Fruit fly (Drosophila melanogaster): ENCODE measurements around the gene CG42446.
A peak's percentile ranks its signal among the peaks of the same experiment; 100 is the strongest.

The CG42446 gene

dm6 chr3R:16331809-16332343 is 28.0 kb downstream of the CG42446 start:
- no peak for TF ChIP-seq CG8478 (optimal IDR thresholded peaks at IDR 0.05)
- TF ChIP-seq EcR (GFP tag; optimal IDR thresholded peaks at IDR 0.05): peak in 1 of 2 experiments; percentile 16

- no peak for TF ChIP-seq usp (GFP tag; optimal IDR thresholded peaks at IDR 0.05)
- TF ChIP-seq CG8478 (optimal IDR thresholded peaks at IDR 0.05): no peak
- no peak for TF ChIP-seq Dll (optimal IDR thresholded peaks at IDR 0.05)
Measured at dm6 chr3R:16329797-16330196, 30.1 kb downstream of the CG42446 start.

- no peak for TF ChIP-seq Dll (optimal IDR thresholded peaks at IDR 0.05)
Measured at dm6 chr3R:16327549-16327948, 32.4 kb downstream of the CG42446 start, which contains the start of gene CG17930. CG17930 (plus strand) TSS chr3R:16327849.

- TF ChIP-seq pan (optimal IDR thresholded peaks at IDR 0.05) (no peak), Dll (optimal IDR thresholded peaks at IDR 0.05) (no peak), EcR (GFP tag; optimal IDR thresholded peaks at IDR 0.05) (no peak), CG8478 (optimal IDR thresholded peaks at IDR 0.05) (no peak), usp (GFP tag; optimal IDR thresholded peaks at IDR 0.05) (no peak), psq (optimal IDR thresholded peaks at IDR 0.05) (no peak)
Measured at dm6 chr3R:16325192-16325591, 34.7 kb downstream of the CG42446 start, which contains the start of gene CG17929. CG17929 (plus strand) TSS chr3R:16325492.

dm6 chr3R:16323093-16323492 is 36.8 kb downstream of the CG42446 start, which contains the start of gene CG6901:
CG6901 (plus strand) TSS chr3R:16323415.
- TF ChIP-seq EcR (GFP tag; optimal IDR thresholded peaks at IDR 0.05) (no peak), usp (GFP tag; optimal IDR thresholded peaks at IDR 0.05) (no peak), CG8478 (optimal IDR thresholded peaks at IDR 0.05) (no peak), pan (optimal IDR thresholded peaks at IDR 0.05) (no peak), psq (optimal IDR thresholded peaks at IDR 0.05) (no peak), Dll (optimal IDR thresholded peaks at IDR 0.05) (no peak)

dm6 chr3R:16321538-16321937 is 38.4 kb downstream of the CG42446 start, which contains the start of gene CG44044:
CG44044 (plus strand) TSS chr3R:16321838.
- TF ChIP-seq EcR (GFP tag; optimal IDR thresholded peaks at IDR 0.05): no peak
- no peak for TF ChIP-seq pan (optimal IDR thresholded peaks at IDR 0.05)
- no peak for TF ChIP-seq CG8478 (optimal IDR thresholded peaks at IDR 0.05)
- TF ChIP-seq Dll (optimal IDR thresholded peaks at IDR 0.05): no peak
- no peak for TF ChIP-seq psq (optimal IDR thresholded peaks at IDR 0.05)
- no peak for TF ChIP-seq usp (GFP tag; optimal IDR thresholded peaks at IDR 0.05)

- TF ChIP-seq Dll (optimal IDR thresholded peaks at IDR 0.05) (no peak), psq (optimal IDR thresholded peaks at IDR 0.05) (no peak), EcR (GFP tag; optimal IDR thresholded peaks at IDR 0.05) (no peak), pan (optimal IDR thresholded peaks at IDR 0.05) (no peak), usp (GFP tag; optimal IDR thresholded peaks at IDR 0.05) (no peak), CG8478 (optimal IDR thresholded peaks at IDR 0.05) (no peak)
Measured at dm6 chr3R:16316747-16317146, 43.2 kb downstream of the CG42446 start.

dm6 chr3R:16310081-16310493 is 49.8 kb downstream of the CG42446 start:
- TF ChIP-seq EcR (GFP tag; optimal IDR thresholded peaks at IDR 0.05) (no peak), pan (optimal IDR thresholded peaks at IDR 0.05) (no peak), psq (optimal IDR thresholded peaks at IDR 0.05) (no peak), CG8478 (optimal IDR thresholded peaks at IDR 0.05) (no peak)

- no peak for TF ChIP-seq EcR (GFP tag; optimal IDR thresholded peaks at IDR 0.05)
- no peak for TF ChIP-seq CG8478 (optimal IDR thresholded peaks at IDR 0.05)
- TF ChIP-seq pan (optimal IDR thresholded peaks at IDR 0.05): no peak
- no peak for TF ChIP-seq usp (GFP tag; optimal IDR thresholded peaks at IDR 0.05)
- no peak for TF ChIP-seq psq (optimal IDR thresholded peaks at IDR 0.05)
- no peak for TF ChIP-seq Dll (optimal IDR thresholded peaks at IDR 0.05)
Measured at dm6 chr3R:16309302-16310080, 50.4 kb downstream of the CG42446 start.
